Fruit fly (Drosophila melanogaster): ENCODE measurements around the gene mRpL45.

The mRpL45 gene

dm6 chr3R:22625514-22626333, 7.4 kb downstream of the mRpL45 start (continued):
- no peak for TF ChIP-seq CG7271 (tag; optimal IDR thresholded peaks at IDR 0.05)
- TF ChIP-seq CG14014 (GFP tag; IDR thresholded peaks at IDR 0.05) = no peak
- TF ChIP-seq CG11504 (tag; optimal IDR thresholded peaks at IDR 0.05) = peak; percentile 76
- no peak for TF ChIP-seq ham (GFP tag; IDR thresholded peaks at IDR 0.05)
- TF ChIP-seq CG2202 (tag; optimal IDR thresholded peaks at IDR 0.05) = no peak
- no peak for TF ChIP-seq sna (GFP tag; IDR thresholded peaks at IDR 0.05; ENCODE audit: partially characterized antibody)
- 0 out of 2 replicates have a peak, but pooled peaks have one; percentile 23 for TF ChIP-seq esg (GFP tag; conservative IDR thresholded peaks at IDR 0.05)
- TF ChIP-seq Atf6 (GFP tag; IDR thresholded peaks at IDR 0.05) = no peak
- no peak for TF ChIP-seq dan (GFP tag; IDR thresholded peaks at IDR 0.05)
- no peak for TF ChIP-seq pnt (GFP tag; optimal IDR thresholded peaks at IDR 0.05)
- TF ChIP-seq CG13775 (GFP tag; optimal IDR thresholded peaks at IDR 0.05) = peak; percentile 54
- no peak for TF ChIP-seq CG17912 (GFP tag; optimal IDR thresholded peaks at IDR 0.05)
- no peak for TF ChIP-seq Sin3A (optimal IDR thresholded peaks at IDR 0.05)
- peak; percentile 54 for TF ChIP-seq Blimp-1 (GFP tag; optimal IDR thresholded peaks at IDR 0.05)
- TF ChIP-seq CG17385 (GFP tag; optimal IDR thresholded peaks at IDR 0.05) = peak; percentile 22
- TF ChIP-seq CG4854 (GFP tag; optimal IDR thresholded peaks at IDR 0.05) = no peak
- no peak for TF ChIP-seq CHES-1-like (GFP tag; optimal IDR thresholded peaks at IDR 0.05)
- TF ChIP-seq Vsx1 (GFP tag; optimal IDR thresholded peaks at IDR 0.05) = peak; percentile 29
- TF ChIP-seq jumu (GFP tag; optimal IDR thresholded peaks at IDR 0.05) = no peak
- TF ChIP-seq en (GFP tag; optimal IDR thresholded peaks at IDR 0.05) = no peak
- TF ChIP-seq unc-4 (GFP tag; IDR thresholded peaks at IDR 0.05; ENCODE audit: partially characterized antibody) = no peak
- TF ChIP-seq Usf (GFP tag; optimal IDR thresholded peaks at IDR 0.05) = peak; percentile 14
- TF ChIP-seq hkb (optimal IDR thresholded peaks at IDR 0.05) = no peak
- TF ChIP-seq hkb (GFP tag; IDR thresholded peaks at IDR 0.05) = no peak
- no peak for TF ChIP-seq pum (GFP tag; optimal IDR thresholded peaks at IDR 0.05)
- TF ChIP-seq CG7987 (GFP tag; optimal IDR thresholded peaks at IDR 0.05) = no peak
- TF ChIP-seq Lhr (GFP tag; optimal IDR thresholded peaks at IDR 0.05) = no peak
- TF ChIP-seq h (optimal IDR thresholded peaks at IDR 0.05) = no peak
- TF ChIP-seq Stat92E (GFP tag; optimal IDR thresholded peaks at IDR 0.05) = peak in 1 of 3 experiments; percentile 86
- no peak for TF ChIP-seq CG10431 (GFP tag; optimal IDR thresholded peaks at IDR 0.05)
- peak; percentile 32 for TF ChIP-seq nau (GFP tag; optimal IDR thresholded peaks at IDR 0.05)
- no peak for TF ChIP-seq Rx (GFP tag; IDR thresholded peaks at IDR 0.05)
- TF ChIP-seq mirr (GFP tag; optimal IDR thresholded peaks at IDR 0.05) = no peak
- TF ChIP-seq CG6689 (GFP tag; IDR thresholded peaks at IDR 0.05) = peak; percentile 57
- TF ChIP-seq CG12219 (GFP tag; optimal IDR thresholded peaks at IDR 0.05) = no peak
- no peak for TF ChIP-seq CG8290 (GFP tag; optimal IDR thresholded peaks at IDR 0.05)
- TF ChIP-seq CG8290 (tag; optimal IDR thresholded peaks at IDR 0.05) = no peak
- TF ChIP-seq CG1602 (GFP tag; optimal IDR thresholded peaks at IDR 0.05) = peak; percentile 42
- TF ChIP-seq gcm2 (GFP tag; optimal IDR thresholded peaks at IDR 0.05) = no peak
- no peak for TF ChIP-seq CG1832 (GFP tag; optimal IDR thresholded peaks at IDR 0.05)
- TF ChIP-seq Mrtf (GFP tag; IDR thresholded peaks at IDR 0.05) = no peak
- no peak for TF ChIP-seq onecut (GFP tag; IDR thresholded peaks at IDR 0.05)
- no peak for TF ChIP-seq Awh (GFP tag; IDR thresholded peaks at IDR 0.05)
- TF ChIP-seq CG12155 (GFP tag; optimal IDR thresholded peaks at IDR 0.05) = no peak
- TF ChIP-seq CG4707 (GFP tag; optimal IDR thresholded peaks at IDR 0.05) = no peak
- peak; percentile 62 for TF ChIP-seq Oli (tag; optimal IDR thresholded peaks at IDR 0.05)
- no peak for TF ChIP-seq CG10274 (GFP tag; optimal IDR thresholded peaks at IDR 0.05)
- TF ChIP-seq Dip2 (GFP tag; IDR thresholded peaks at IDR 0.05) = no peak
- no peak for TF ChIP-seq CG14667 (GFP tag; IDR thresholded peaks at IDR 0.05)
- no peak for TF ChIP-seq Ets97D (GFP tag; optimal IDR thresholded peaks at IDR 0.05)
- peak; percentile 23 for TF ChIP-seq CG15011 (GFP tag; optimal IDR thresholded peaks at IDR 0.05)
